Fruit fly (Drosophila melanogaster): ENCODE data around the gene Prps.

DNA sequence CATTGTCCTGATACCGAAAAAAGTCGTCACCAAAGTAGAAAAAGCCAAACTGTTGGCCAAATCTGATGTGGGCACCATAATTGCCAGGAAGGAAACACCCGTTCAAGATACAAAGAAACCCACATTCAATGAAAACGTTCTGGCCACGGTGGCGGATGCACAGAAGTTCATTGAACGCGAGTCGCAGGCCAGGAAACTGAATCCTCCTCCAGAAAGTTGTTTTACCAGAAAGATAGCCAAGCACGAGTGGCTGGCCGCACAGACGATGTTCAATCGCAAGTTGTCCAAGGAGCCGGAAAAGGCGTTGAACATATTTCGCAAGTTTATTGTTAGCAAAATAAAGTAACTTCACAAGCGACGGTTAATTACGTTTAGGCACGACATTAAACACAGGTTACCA is 23.6 kb upstream of the Prps start:
- no peak for TF ChIP-seq cic (GFP tag; optimal IDR thresholded peaks at IDR 0.05)
- no peak for TF ChIP-seq CG7045 (GFP tag; optimal IDR thresholded peaks at IDR 0.05)
- no peak for TF ChIP-seq CG7101 (tag; optimal IDR thresholded peaks at IDR 0.05)
- no peak for TF ChIP-seq CG14711 (tag; optimal IDR thresholded peaks at IDR 0.05)
- no peak for TF ChIP-seq Mnt (GFP tag; optimal IDR thresholded peaks at IDR 0.05)
- no peak for TF ChIP-seq CG1620 (GFP tag; optimal IDR thresholded peaks at IDR 0.05)
- no peak for TF ChIP-seq CG33017 (tag; optimal IDR thresholded peaks at IDR 0.05)
- TF ChIP-seq kay (GFP tag; ENCODE audit: borderline replicate concordance), result no peak

Data from whole organism, adult.